Worm (Caenorhabditis elegans) whole organism, midembryonic: ENCODE results near the gene T28F3.11.

Experiments
- T22C8.4 ChIP-seq: fragments of 200-800 bp; sonication (Bioruptor generic); IDR thresholded peaks from 2 replicates; pipeline ENCODE4 v1.3.6; 2022; ENCODE audit warnings: missing genetic modification characterization, missing compliant biosample characterization
- cog-1 ChIP-seq: sonication (generic microtip); optimal IDR thresholded peaks from 2 replicates; lab custom pipeline; 2016; ENCODE audit warnings: missing genetic modification characterization, missing compliant biosample characterization
- flt-1 ChIP-seq: fragments of 200-800 bp; sonication (Bioruptor generic); IDR thresholded peaks from 2 replicates; pipeline ENCODE4 v1.3.6; 2022; ENCODE audit warnings: missing genetic modification characterization, missing compliant biosample characterization
- klf-2 ChIP-seq: fragments of 200-800 bp; sonication (Bioruptor generic); conservative IDR thresholded peaks from 2 replicates; pipeline ENCODE4 v1.3.6; 2022; ENCODE audit warnings: missing genetic modification reagents, missing genetic modification characterization, missing compliant biosample characterization
- med-1 ChIP-seq: sonication (generic microtip); optimal IDR thresholded peaks from 2 replicates; lab custom pipeline; 2017; ENCODE audit warnings: missing genetic modification characterization, mild to moderate bottlenecking, missing compliant biosample characterization, antibody characterized with exemption, missing genetic modification reagents; ENCODE audit not compliant: insufficient read depth
- ref-1 ChIP-seq: fragments of 200-800 bp; sonication (Bioruptor generic); conservative IDR thresholded peaks from 2 replicates; pipeline ENCODE4 v1.3.6; 2022; ENCODE audit warnings: missing genetic modification reagents, missing genetic modification characterization, missing compliant biosample characterization
- tab-1 ChIP-seq: fragments of 200-800 bp; sonication (Bioruptor generic); IDR thresholded peaks from 2 replicates; pipeline ENCODE4 v1.3.6; 2022; ENCODE audit warnings: missing genetic modification characterization, missing compliant biosample characterization
- ztf-23 ChIP-seq: fragments of 200-800 bp; sonication (Bioruptor generic); IDR thresholded peaks from 2 replicates; pipeline ENCODE4 v1.3.6; 2022; ENCODE audit warnings: missing genetic modification reagents, missing genetic modification characterization, missing compliant biosample characterization
- ztf-29 ChIP-seq: fragments of 200-800 bp; sonication (Bioruptor generic); IDR thresholded peaks from 2 replicates; pipeline ENCODE4 v1.3.6; 2022; ENCODE audit warnings: missing genetic modification reagents, missing genetic modification characterization, missing compliant biosample characterization

ce11 chrIV:17269042-17269441, 22.4 kb downstream of the T28F3.11 start, which contains the start of gene atgp-1:
- TF ChIP-seq ztf-23 (no peak), klf-2 (GFP tag; lab: Robert Waterston, UW) (no peak), T22C8.4 (no peak), cog-1 (tag; lab: Kevin White, UChicago) (no peak), ztf-29 (GFP tag; lab: Robert Waterston, UW) (no peak), med-1 (GFP tag; lab: Kevin White, UChicago) (no peak), flt-1 (GFP tag; lab: Robert Waterston, UW) (no peak), tab-1 (GFP tag; lab: Robert Waterston, UW) (no peak), ref-1 (GFP tag; lab: Robert Waterston, UW) (no peak)
